Worm (Caenorhabditis elegans) whole organism, late embryonic: ENCODE data around the gene clx-1.
A peak's percentile ranks its signal among the peaks of the same experiment; 100 is the strongest.

Experiments
- C38D4.7 ChIP-seq: fragments of 200-800 bp; sonication (Bioruptor generic); optimal IDR thresholded peaks from 2 replicates; lab custom pipeline; 2018; ENCODE audit warnings: mild to moderate bottlenecking, missing genetic modification characterization, moderate library complexity, missing compliant biosample characterization
- F13H6.1 ChIP-seq: sonication (generic microtip); optimal IDR thresholded peaks from 2 replicates; lab custom pipeline; 2016; ENCODE audit warnings: missing genetic modification characterization, missing compliant biosample characterization
- K02D7.2 ChIP-seq: sonication (generic microtip); optimal IDR thresholded peaks from 2 replicates; lab custom pipeline; 2017; ENCODE audit warnings: mild to moderate bottlenecking, missing genetic modification characterization, missing compliant biosample characterization
- T23F11.4 ChIP-seq: fragments of 200-800 bp; sonication (Bioruptor generic); optimal IDR thresholded peaks from 2 replicates; lab custom pipeline; 2018; ENCODE audit warnings: mild to moderate bottlenecking, missing genetic modification characterization, missing compliant biosample characterization
- ama-1 ChIP-seq: fragments of 150-350 bp; optimal IDR thresholded peaks from 2 replicates; lab custom pipeline; 2014
- ceh-14 ChIP-seq: sonication (generic microtip); optimal IDR thresholded peaks from 2 replicates; lab custom pipeline; 2016; ENCODE audit warnings: missing genotype, missing genetic modification characterization, missing compliant biosample characterization
- ceh-19 ChIP-seq: fragments of 200-800 bp; sonication (Bioruptor generic); optimal IDR thresholded peaks from 2 replicates; lab custom pipeline; 2018; ENCODE audit warnings: mild to moderate bottlenecking, missing genetic modification characterization, missing compliant biosample characterization
- ceh-2 ChIP-seq: sonication (generic microtip); optimal IDR thresholded peaks from 2 replicates; lab custom pipeline; 2016; ENCODE audit warnings: missing genotype, missing genetic modification characterization, missing compliant biosample characterization
- ceh-22 ChIP-seq: sonication (generic microtip); optimal IDR thresholded peaks from 2 replicates; lab custom pipeline; 2017; ENCODE audit warnings: missing biosample characterization, missing genetic modification characterization
- ceh-34 ChIP-seq: sonication (generic microtip); optimal IDR thresholded peaks from 2 replicates; lab custom pipeline; 2016; ENCODE audit warnings: mild to moderate bottlenecking, missing genetic modification characterization, missing compliant biosample characterization
- ceh-6 ChIP-seq: fragments of 200-800 bp; sonication (Bioruptor generic); optimal IDR thresholded peaks from 2 replicates; lab custom pipeline; 2018; ENCODE audit warnings: mild to moderate bottlenecking, missing genetic modification characterization, missing compliant biosample characterization
- ceh-9 ChIP-seq: sonication (generic microtip); optimal IDR thresholded peaks from 2 replicates; lab custom pipeline; 2016; ENCODE audit warnings: mild to moderate bottlenecking, missing genetic modification characterization, inconsistent platforms, missing compliant biosample characterization
- che-1 ChIP-seq: sonication (generic microtip); optimal IDR thresholded peaks from 2 replicates; lab custom pipeline; 2016; ENCODE audit warnings: mild to moderate bottlenecking, missing genetic modification characterization, missing compliant biosample characterization
- dmd-4 ChIP-seq: sonication (generic microtip); optimal IDR thresholded peaks from 2 replicates; lab custom pipeline; 2016; ENCODE audit warnings: borderline replicate concordance, missing genetic modification characterization, missing compliant biosample characterization
- dve-1 ChIP-seq: sonication (generic microtip); optimal IDR thresholded peaks from 2 replicates; lab custom pipeline; 2017; ENCODE audit warnings: antibody characterized with exemption, mild to moderate bottlenecking, missing genetic modification characterization, missing compliant biosample characterization
- ets-4 ChIP-seq: sonication (generic microtip); optimal IDR thresholded peaks from 2 replicates; lab custom pipeline; 2016; ENCODE audit warnings: missing genetic modification characterization, missing compliant biosample characterization
- fkh-6 ChIP-seq: sonication (generic microtip); optimal IDR thresholded peaks from 2 replicates; lab custom pipeline; 2016; ENCODE audit warnings: missing genetic modification characterization, missing compliant biosample characterization
- hlh-6 ChIP-seq: sonication (generic microtip); optimal IDR thresholded peaks from 2 replicates; lab custom pipeline; 2016; ENCODE audit warnings: missing genotype, missing genetic modification characterization, missing compliant biosample characterization
- hlh-8 ChIP-seq: sonication (generic microtip); optimal IDR thresholded peaks from 2 replicates; lab custom pipeline; 2016; ENCODE audit warnings: missing genotype, missing genetic modification characterization, missing compliant biosample characterization
- mec-3 ChIP-seq: sonication (generic microtip); optimal IDR thresholded peaks from 2 replicates; lab custom pipeline; 2016; ENCODE audit warnings: borderline replicate concordance, missing genetic modification characterization, missing compliant biosample characterization
- nfya-1 ChIP-seq: sonication (generic microtip); optimal IDR thresholded peaks from 2 replicates; lab custom pipeline; 2017; ENCODE audit warnings: missing genetic modification characterization, mild to moderate bottlenecking, missing compliant biosample characterization, antibody characterized with exemption, moderate library complexity
- nhr-232 ChIP-seq: sonication (generic microtip); optimal IDR thresholded peaks from 2 replicates; lab custom pipeline; 2016; ENCODE audit warnings: missing genetic modification characterization, missing compliant biosample characterization
- npax-4 ChIP-seq: sonication (generic microtip); optimal IDR thresholded peaks from 2 replicates; lab custom pipeline; 2016; ENCODE audit warnings: missing genetic modification characterization, missing compliant biosample characterization
- odd-2 ChIP-seq: sonication (generic microtip); optimal IDR thresholded peaks from 2 replicates; lab custom pipeline; 2017; ENCODE audit warnings: antibody characterized with exemption, mild to moderate bottlenecking, missing genetic modification characterization, missing compliant biosample characterization
- pat-9 ChIP-seq: fragments of 200-800 bp; sonication (Bioruptor generic); optimal IDR thresholded peaks from 2 replicates; lab custom pipeline; 2018; ENCODE audit warnings: mild to moderate bottlenecking, missing genetic modification characterization, moderate library complexity, missing compliant biosample characterization
- pax-1 ChIP-seq: fragments of 150-350 bp; optimal IDR thresholded peaks from 2 replicates; lab custom pipeline; 2014; ENCODE audit warnings: missing biosample characterization, missing genetic modification characterization
- rnt-1 ChIP-seq: sonication (generic microtip); optimal IDR thresholded peaks from 2 replicates; lab custom pipeline; 2016; ENCODE audit warnings: missing genetic modification characterization, missing compliant biosample characterization
- sdc-2 ChIP-seq: sonication (generic microtip); optimal IDR thresholded peaks from 2 replicates; lab custom pipeline; 2016; ENCODE audit warnings: missing genotype, missing genetic modification characterization, missing compliant biosample characterization
- tbx-2 ChIP-seq: sonication (generic microtip); optimal IDR thresholded peaks from 2 replicates; lab custom pipeline; 2016; ENCODE audit warnings: missing genetic modification characterization, missing compliant biosample characterization
- unc-55 ChIP-seq: sonication (generic microtip); optimal IDR thresholded peaks from 2 replicates; lab custom pipeline; 2017; ENCODE audit warnings: missing biosample characterization, missing genetic modification reagents, missing genetic modification characterization
- zip-5 ChIP-seq: sonication (generic microtip); optimal IDR thresholded peaks from 2 replicates; lab custom pipeline; 2016; ENCODE audit warnings: missing genetic modification characterization, missing compliant biosample characterization

The clx-1 gene

DNA sequence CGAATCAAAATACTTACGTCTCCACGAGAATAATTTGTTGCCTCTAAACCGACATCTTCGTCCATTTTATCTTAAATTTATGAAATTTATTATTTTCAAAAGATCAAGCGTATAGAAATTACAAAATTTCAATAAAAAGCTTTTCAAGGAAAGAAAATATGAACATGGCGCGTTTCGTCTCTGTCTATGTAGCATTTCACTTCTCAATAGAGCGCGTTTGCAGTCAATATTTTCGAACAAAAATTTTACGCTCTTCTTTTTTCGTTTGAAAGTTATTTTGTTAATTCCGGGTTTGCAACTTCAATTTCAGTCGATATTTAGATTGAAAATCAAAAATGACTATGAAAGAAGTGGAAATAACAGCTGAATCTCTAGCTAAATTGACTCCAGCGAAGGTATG is 39.8 kb downstream of the clx-1 start, which contains the start of the genes hcf-1 and swd-2.2:
TSS of gene hcf-1 (minus strand) at position 70 of the 400 bp plus-strand sequence.
TSS of gene swd-2.2 (plus strand) at position 206 of the 400 bp plus-strand sequence.
- TF ChIP-seq ama-1 (lab: Kevin White, UChicago) (no peak), pax-1 (tag; lab: Kevin White, UChicago) (no peak), che-1 (no peak), mec-3 (tag; lab: Kevin White, UChicago) (no peak), tbx-2 (tag; lab: Kevin White, UChicago) (no peak), nfya-1 (tag; lab: Kevin White, UChicago) (peak; percentile 18), zip-5 (tag; lab: Kevin White, UChicago) (no peak), C38D4.7 (GFP tag; lab: Kevin White, UChicago) (no peak)

DNA sequence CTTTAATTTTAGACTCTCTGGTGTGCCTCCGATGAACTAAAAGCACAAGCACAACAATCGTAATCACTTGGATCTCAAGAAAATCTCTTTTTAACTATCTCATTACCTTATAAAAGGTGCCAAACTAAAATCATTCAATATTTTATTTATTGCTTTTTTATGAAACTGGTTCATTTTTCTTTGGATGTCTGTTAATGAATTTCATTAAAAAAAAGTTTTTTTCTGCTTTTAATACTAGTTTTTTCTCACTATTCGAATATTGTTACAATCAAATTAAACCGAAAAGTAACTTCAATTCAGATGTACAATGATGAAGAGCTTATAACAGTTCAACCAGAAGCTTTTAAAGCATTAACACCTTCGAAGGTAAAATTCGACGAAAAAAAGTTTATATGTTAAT is 41.3 kb downstream of the clx-1 start, which contains the start of gene swd-2.1:
TSS of gene swd-2.1 (plus strand) at position 301 of the 400 bp plus-strand sequence.
- no peak for TF ChIP-seq F13H6.1 (tag; lab: Kevin White, UChicago)
- TF ChIP-seq ceh-34 (tag; lab: Kevin White, UChicago) = no peak
- TF ChIP-seq che-1 = no peak
- TF ChIP-seq nhr-232 = no peak
- no peak for TF ChIP-seq pat-9
- no peak for TF ChIP-seq ceh-9
- no peak for TF ChIP-seq ceh-14
- TF ChIP-seq rnt-1 (tag; lab: Kevin White, UChicago) = no peak
- no peak for TF ChIP-seq ceh-19
- TF ChIP-seq, all 69 proteins: peak for 0

DNA sequence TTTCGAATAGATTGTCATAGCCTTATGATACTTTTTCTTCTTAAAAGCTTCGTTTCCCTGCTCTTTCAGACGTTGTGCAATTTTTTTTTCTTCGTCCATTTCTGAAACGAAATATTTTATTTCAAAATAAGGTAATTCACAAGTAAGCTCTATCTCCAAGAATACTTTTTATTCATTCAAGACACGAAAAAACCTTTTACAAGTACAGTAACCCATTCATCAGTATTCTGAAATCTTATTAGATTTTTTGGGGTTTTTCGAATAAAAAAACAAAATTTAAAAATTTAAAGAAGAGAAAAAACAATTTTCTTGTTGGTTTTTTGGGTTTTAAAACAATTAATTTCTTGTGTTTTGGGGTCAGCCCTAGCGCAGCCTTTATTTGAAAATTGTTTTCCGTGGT is 44.4 kb downstream of the clx-1 start, which contains the start of gene rpap-3:
TSS of gene rpap-3 (minus strand) at position 101 of the 400 bp plus-strand sequence.
- TF ChIP-seq odd-2 (tag; lab: Kevin White, UChicago) (no peak), dmd-4 (no peak), ceh-6 (GFP tag; lab: Kevin White, UChicago) (no peak), K02D7.2 (no peak)

DNA sequence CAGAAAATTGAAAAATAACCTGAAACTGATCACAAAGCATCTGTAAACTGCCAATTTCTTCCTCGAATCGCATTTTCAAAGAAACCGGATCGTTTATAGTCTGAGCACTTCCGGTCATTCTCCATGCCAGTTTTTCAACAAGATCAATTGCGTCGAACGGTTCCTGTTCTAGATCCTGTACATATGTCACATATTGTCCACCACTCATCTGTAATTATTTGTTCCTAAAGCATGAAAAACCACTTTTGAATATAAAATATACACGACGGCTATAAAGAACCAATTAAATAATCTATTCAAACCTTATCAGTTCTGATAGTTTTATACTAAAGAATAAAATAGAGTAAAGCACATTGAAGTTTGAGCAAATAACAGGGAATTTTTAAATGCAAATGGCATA is 47.8 kb downstream of the clx-1 start, which contains the start of gene sec-10:
TSS of gene sec-10 (minus strand) at position 208 of the 400 bp plus-strand sequence.
- TF ChIP-seq npax-4 = no peak
- TF ChIP-seq ceh-14 = no peak
- no peak for TF ChIP-seq ets-4 (tag; lab: Kevin White, UChicago)
- no peak for TF ChIP-seq fkh-6 (tag; lab: Kevin White, UChicago)
- TF ChIP-seq hlh-8 = no peak

DNA sequence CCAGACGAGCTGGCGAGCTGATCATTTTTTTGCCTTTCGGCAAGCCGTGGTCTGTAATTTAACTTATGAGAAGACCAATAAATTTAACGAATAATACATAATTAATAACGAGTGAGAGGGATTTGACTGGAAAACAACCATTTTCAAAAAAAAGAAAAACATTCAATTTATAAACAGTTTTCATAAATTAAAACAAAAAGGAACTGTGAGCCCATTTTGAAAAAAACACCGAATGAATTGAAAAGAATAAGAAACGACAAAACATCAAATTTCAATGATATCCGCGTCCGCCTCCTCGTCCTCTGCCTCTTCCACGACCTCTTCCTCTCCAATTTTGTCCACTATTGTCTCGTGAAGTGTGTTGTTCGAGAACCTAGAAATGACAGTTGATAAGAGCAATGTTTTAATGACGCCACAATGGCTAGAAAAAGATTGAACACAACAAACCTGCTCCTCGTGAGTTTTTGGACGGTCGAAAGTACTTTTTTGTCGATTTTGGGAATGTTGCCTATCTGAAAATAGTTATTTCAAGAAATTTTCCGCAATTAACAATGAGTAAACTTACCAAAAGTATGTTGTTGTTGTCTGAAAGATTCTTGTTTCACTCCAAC is 49.5 kb downstream of the clx-1 start, which contains the start of gene tag-321:
TSS of gene tag-321 (minus strand) at position 51 of the 611 bp plus-strand sequence.
- no peak for TF ChIP-seq sdc-2 (tag; lab: Kevin White, UChicago)
- TF ChIP-seq ceh-9 = no peak
- no peak for TF ChIP-seq ceh-22
- no peak for TF ChIP-seq dve-1 (tag; lab: Kevin White, UChicago)
- no peak for TF ChIP-seq rnt-1 (tag; lab: Kevin White, UChicago)
- no peak for TF ChIP-seq ceh-2
- no peak for TF ChIP-seq T23F11.4 (GFP tag; lab: Kevin White, UChicago)
- TF ChIP-seq C38D4.7 (GFP tag; lab: Kevin White, UChicago) = no peak
- no peak for TF ChIP-seq ceh-14
- TF ChIP-seq hlh-6 = no peak
- no peak for TF ChIP-seq nhr-232
- TF ChIP-seq, all 69 proteins: peak for 0

DNA sequence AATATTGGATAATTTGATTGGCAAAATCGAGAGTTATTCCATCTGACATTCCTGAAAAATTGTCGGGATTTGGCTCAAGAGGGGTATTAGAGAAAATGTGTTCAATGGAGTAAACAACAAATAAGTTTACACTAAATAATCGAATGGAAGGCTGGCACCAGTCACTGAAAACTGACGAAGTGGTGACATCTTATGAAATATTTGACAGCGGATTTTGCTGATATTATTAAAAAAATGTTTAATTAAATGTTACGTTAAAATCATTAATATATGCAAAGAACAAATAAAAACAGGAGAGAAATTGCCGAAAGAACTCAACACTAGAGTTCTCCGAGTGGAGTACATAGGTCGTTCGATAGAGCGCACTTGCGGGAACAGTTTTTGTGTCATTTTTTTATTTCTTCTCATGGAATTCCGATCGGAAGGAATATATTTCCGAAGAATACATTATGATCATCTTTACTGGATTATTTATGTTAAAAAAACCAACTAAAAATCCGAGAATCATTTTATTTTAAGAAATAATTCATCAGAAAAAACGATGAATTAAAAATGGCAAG is 51.1 kb downstream of the clx-1 start, which contains the start of gene tag-322:
TSS of gene tag-322 (minus strand) at position 51 of the 560 bp plus-strand sequence.
- TF ChIP-seq ceh-14 (no peak), nfya-1 (tag; lab: Kevin White, UChicago) (peak; percentile 31), unc-55 (GFP tag; lab: Kevin White, UChicago) (peak; percentile 1)
